Fruit fly (Drosophila melanogaster) whole organism, embryonic: ENCODE measurements around the gene Adat1.

Source experiments
- Antp ChIP-seq: fragments of 200-800 bp; sonication (Bioruptor generic); optimal IDR thresholded peaks from 3 replicates; lab custom pipeline; 2016; ENCODE audit warnings: missing biosample characterization, missing genetic modification characterization
- Atf-2 ChIP-seq: fragments of 200-800 bp; sonication (Bioruptor generic); optimal IDR thresholded peaks from 2 replicates; lab custom pipeline; 2016; ENCODE audit warnings: missing biosample characterization, missing genetic modification characterization
- Atf3 ChIP-seq: fragments of 200-800 bp; sonication (Bioruptor generic); optimal IDR thresholded peaks from 3 replicates; lab custom pipeline; 2016; ENCODE audit warnings: missing biosample characterization, missing genetic modification characterization
- CG10366 ChIP-seq: fragments of 200-800 bp; sonication (Bioruptor generic); IDR thresholded peaks from 2 replicates; pipeline ENCODE4 v1.3.6; 2022; ENCODE audit warnings: missing biosample characterization, missing genetic modification characterization
- CG10543 ChIP-seq: fragments of 200-800 bp; sonication (Bioruptor generic); optimal IDR thresholded peaks from 3 replicates; lab custom pipeline; 2017; ENCODE audit warnings: missing biosample characterization, mild to moderate bottlenecking, missing genetic modification characterization, moderate library complexity
- CG11085 ChIP-seq: fragments of 200-800 bp; sonication (Bioruptor generic); IDR thresholded peaks from 2 replicates; pipeline ENCODE4 v1.3.6; 2022; ENCODE audit warnings: missing biosample characterization, missing genetic modification characterization
- CG12104 ChIP-seq: fragments of 200-800 bp; sonication (Bioruptor generic); optimal IDR thresholded peaks from 3 replicates; lab custom pipeline; 2016; ENCODE audit warnings: missing biosample characterization, missing genetic modification characterization
- CG15269 ChIP-seq: fragments of 200-800 bp; sonication (Bioruptor generic); optimal IDR thresholded peaks from 2 replicates; lab custom pipeline; 2018; ENCODE audit warnings: missing biosample characterization, mild to moderate bottlenecking, missing genetic modification characterization, moderate library complexity
- CG16813 ChIP-seq: fragments of 200-800 bp; sonication (Bioruptor generic); IDR thresholded peaks from 3 replicates; pipeline ENCODE4 v1.3.6; 2022; ENCODE audit warnings: missing biosample characterization, missing genetic modification characterization; ENCODE audit not compliant: partially characterized antibody
- CG1792 ChIP-seq: fragments of 200-800 bp; sonication (Bioruptor generic); optimal IDR thresholded peaks from 2 replicates; lab custom pipeline; 2016; ENCODE audit warnings: missing biosample characterization, missing genetic modification characterization
- CG2202 ChIP-seq: fragments of 200-800 bp; sonication (Bioruptor generic); optimal IDR thresholded peaks from 2 replicates; lab custom pipeline; 2018; ENCODE audit warnings: missing biosample characterization, mild to moderate bottlenecking, missing genetic modification characterization
- CG3065 ChIP-seq: fragments of 200-800 bp; sonication (Bioruptor generic); optimal IDR thresholded peaks from 2 replicates; lab custom pipeline; 2016; ENCODE audit warnings: missing biosample characterization, missing genetic modification characterization
- CG32767 ChIP-seq: fragments of 200-800 bp; sonication (Bioruptor generic); IDR thresholded peaks from 2 replicates; pipeline ENCODE4 v1.3.6; 2022; ENCODE audit warnings: missing biosample characterization, missing genetic modification characterization
- CG3838 ChIP-seq: fragments of 200-800 bp; sonication (Bioruptor generic); optimal IDR thresholded peaks from 3 replicates; lab custom pipeline; 2016; ENCODE audit warnings: missing biosample characterization, missing genetic modification characterization
- CG8281 ChIP-seq: fragments of 200-800 bp; sonication (Bioruptor generic); optimal IDR thresholded peaks from 2 replicates; lab custom pipeline; 2018; ENCODE audit warnings: missing biosample characterization, mild to moderate bottlenecking, missing genetic modification characterization, moderate library complexity
- CG8478 ChIP-seq: fragments of >200 bp; optimal IDR thresholded peaks from 2 replicates; lab custom pipeline; 2018
- CG8765 ChIP-seq: fragments of 200-800 bp; sonication (Bioruptor generic); IDR thresholded peaks from 2 replicates; pipeline ENCODE4 v1.3.6; 2022; ENCODE audit warnings: missing biosample characterization, missing genetic modification characterization
- CG9932 ChIP-seq: fragments of 200-800 bp; sonication (Bioruptor generic); IDR thresholded peaks from 2 replicates; pipeline ENCODE4 v1.3.6; 2022; ENCODE audit warnings: missing biosample characterization, missing genetic modification characterization
- Dfd ChIP-seq, 2 experiments: fragments of >200 bp; optimal IDR thresholded peaks; 2 replicates each; lab custom pipeline; 2017; ENCODE audit warnings: missing biosample characterization in 2 of 2, missing genetic modification characterization in 2 of 2
- Ets65A ChIP-seq: fragments of 200-800 bp; sonication (Bioruptor generic); peaks from one replicate; lab custom pipeline; 2016; ENCODE audit warnings: missing biosample characterization, missing genetic modification characterization
- Gsc ChIP-seq: fragments of 200-800 bp; sonication (Bioruptor generic); IDR thresholded peaks from 2 replicates; pipeline ENCODE4 v1.3.6; 2022; ENCODE audit warnings: missing biosample characterization, missing genetic modification characterization
- Hand ChIP-seq: fragments of 200-800 bp; sonication (Bioruptor generic); optimal IDR thresholded peaks from 2 replicates; lab custom pipeline; 2017; ENCODE audit warnings: mild to moderate bottlenecking, missing biosample characterization, missing genetic modification reagents, missing genetic modification characterization
- Hr3 ChIP-seq: fragments of 200-800 bp; sonication (Bioruptor generic); optimal IDR thresholded peaks from 3 replicates; lab custom pipeline; 2016; ENCODE audit warnings: missing biosample characterization, missing genetic modification characterization
- Meics ChIP-seq: fragments of 200-800 bp; sonication (Bioruptor generic); optimal IDR thresholded peaks from 2 replicates; lab custom pipeline; 2017; ENCODE audit warnings: missing biosample characterization, mild to moderate bottlenecking, missing genetic modification characterization
- Scr ChIP-seq: fragments of 200-800 bp; sonication (Bioruptor generic); IDR thresholded peaks from 2 replicates; pipeline ENCODE4 v1.3.6; 2022; ENCODE audit warnings: missing biosample characterization, missing genetic modification characterization; ENCODE audit not compliant: partially characterized antibody
- TFAM ChIP-seq: fragments of 200-800 bp; sonication (Bioruptor generic); optimal IDR thresholded peaks from 2 replicates; lab custom pipeline; 2017; ENCODE audit warnings: missing biosample characterization, missing genetic modification characterization, inconsistent platforms
- Xbp1 ChIP-seq: fragments of 200-800 bp; sonication (Bioruptor generic); optimal IDR thresholded peaks from 3 replicates; lab custom pipeline; 2016; ENCODE audit warnings: missing biosample characterization, mild to moderate bottlenecking, missing genetic modification characterization
- YL-1 ChIP-seq: fragments of 200-800 bp; sonication (Bioruptor generic); optimal IDR thresholded peaks from 3 replicates; lab custom pipeline; 2017; ENCODE audit warnings: missing biosample characterization, mild to moderate bottlenecking, missing genetic modification characterization
- bab2 ChIP-seq: fragments of 200-800 bp; sonication (Bioruptor generic); optimal IDR thresholded peaks from 2 replicates; lab custom pipeline; 2016; ENCODE audit warnings: missing biosample characterization, missing genetic modification characterization
- chif ChIP-seq, 2 experiments: fragments of 200-800 bp; sonication (Bioruptor generic); optimal IDR thresholded peaks; 3 replicates each; lab custom pipeline; 2016; ENCODE audit warnings: missing biosample characterization in 2 of 2, missing genetic modification characterization in 2 of 2
- exex ChIP-seq: fragments of 200-800 bp; sonication (Bioruptor generic); optimal IDR thresholded peaks from 4 replicates; lab custom pipeline; 2018; ENCODE audit warnings: missing biosample characterization, mild to moderate bottlenecking, missing genetic modification characterization, moderate library complexity
- fd64A ChIP-seq: fragments of 200-800 bp; sonication (Bioruptor generic); optimal IDR thresholded peaks from 3 replicates; lab custom pipeline; 2018; ENCODE audit warnings: missing biosample characterization, mild to moderate bottlenecking, missing genetic modification characterization
- ham ChIP-seq: fragments of 200-800 bp; sonication (Bioruptor generic); IDR thresholded peaks from 2 replicates; pipeline ENCODE4 v1.3.6; 2022; ENCODE audit warnings: missing biosample characterization, missing genetic modification characterization
- hbn ChIP-seq: fragments of 200-800 bp; sonication (Bioruptor generic); IDR thresholded peaks from 2 replicates; pipeline ENCODE4 v1.3.6; 2022; ENCODE audit warnings: missing biosample characterization, missing genetic modification characterization; ENCODE audit not compliant: partially characterized antibody
- her ChIP-seq: fragments of 200-800 bp; sonication (Bioruptor generic); optimal IDR thresholded peaks from 2 replicates; lab custom pipeline; 2016; ENCODE audit warnings: missing biosample characterization, missing genetic modification characterization
- ind ChIP-seq: fragments of 200-800 bp; sonication (Bioruptor generic); optimal IDR thresholded peaks from 3 replicates; lab custom pipeline; 2016; ENCODE audit warnings: missing biosample characterization, missing genetic modification characterization
- inv ChIP-seq: fragments of 200-800 bp; sonication (Bioruptor generic); IDR thresholded peaks from 2 replicates; pipeline ENCODE4 v1.3.6; 2022; ENCODE audit warnings: missing biosample characterization, missing genetic modification characterization; ENCODE audit not compliant: partially characterized antibody
- kah ChIP-seq: fragments of 200-800 bp; sonication (Bioruptor generic); optimal IDR thresholded peaks from 2 replicates; lab custom pipeline; 2018; ENCODE audit warnings: missing biosample characterization, mild to moderate bottlenecking, missing genetic modification characterization
- maf-S ChIP-seq: fragments of 200-800 bp; sonication (Bioruptor generic); optimal IDR thresholded peaks from 2 replicates; lab custom pipeline; 2016; ENCODE audit warnings: missing biosample characterization, missing genetic modification characterization
- mld ChIP-seq: fragments of 200-800 bp; sonication (Bioruptor generic); IDR thresholded peaks from 3 replicates; pipeline ENCODE4 v1.3.6; 2022; ENCODE audit warnings: missing biosample characterization, missing genetic modification characterization; ENCODE audit not compliant: partially characterized antibody
- nom ChIP-seq: fragments of 200-800 bp; sonication (Bioruptor generic); optimal IDR thresholded peaks from 2 replicates; lab custom pipeline; 2017; ENCODE audit warnings: missing biosample characterization, missing genetic modification characterization, mild to moderate bottlenecking, moderate library complexity, missing genetic modification reagents
- org-1 ChIP-seq: fragments of 200-800 bp; sonication (Bioruptor generic); optimal IDR thresholded peaks from 2 replicates; lab custom pipeline; 2017; ENCODE audit warnings: missing biosample characterization, missing genetic modification characterization
- p53 ChIP-seq: fragments of 200-800 bp; sonication (Bioruptor generic); optimal IDR thresholded peaks from 2 replicates; lab custom pipeline; 2016; ENCODE audit warnings: missing biosample characterization, missing genetic modification characterization
- pan ChIP-seq, 4 experiments: fragments of >200 bp in 3 of 4; fragments of 200-800 bp in 1 of 4; sonication (Bioruptor generic) in 1 of 4; optimal IDR thresholded peaks in 3 of 4; IDR thresholded peaks in 1 of 4; 2 replicates each; pipeline versions ENCODE4 v1.3.6 to Lab custom; 2017 to 2022; ENCODE audit warnings: missing biosample characterization in 2 of 4, missing genetic modification characterization in 2 of 4, mixed read lengths in 1 of 4
- sima ChIP-seq: fragments of 200-800 bp; sonication (Bioruptor generic); optimal IDR thresholded peaks from 2 replicates; lab custom pipeline; 2016; ENCODE audit warnings: missing biosample characterization, missing genetic modification characterization
- sug ChIP-seq: fragments of 200-800 bp; optimal IDR thresholded peaks from 2 replicates; lab custom pipeline; 2019; ENCODE audit warnings: missing biosample characterization, mild to moderate bottlenecking, missing genetic modification characterization, moderate library complexity
- trh ChIP-seq: fragments of 200-800 bp; sonication (Bioruptor generic); optimal IDR thresholded peaks from 2 replicates; lab custom pipeline; 2016; ENCODE audit warnings: missing biosample characterization, missing genetic modification characterization
- zen2 ChIP-seq: fragments of 200-800 bp; sonication (Bioruptor generic); IDR thresholded peaks from 3 replicates; pipeline ENCODE4 v1.3.6; 2022; ENCODE audit warnings: missing biosample characterization, missing genetic modification characterization; ENCODE audit not compliant: partially characterized antibody

The Adat1 gene

DNA sequence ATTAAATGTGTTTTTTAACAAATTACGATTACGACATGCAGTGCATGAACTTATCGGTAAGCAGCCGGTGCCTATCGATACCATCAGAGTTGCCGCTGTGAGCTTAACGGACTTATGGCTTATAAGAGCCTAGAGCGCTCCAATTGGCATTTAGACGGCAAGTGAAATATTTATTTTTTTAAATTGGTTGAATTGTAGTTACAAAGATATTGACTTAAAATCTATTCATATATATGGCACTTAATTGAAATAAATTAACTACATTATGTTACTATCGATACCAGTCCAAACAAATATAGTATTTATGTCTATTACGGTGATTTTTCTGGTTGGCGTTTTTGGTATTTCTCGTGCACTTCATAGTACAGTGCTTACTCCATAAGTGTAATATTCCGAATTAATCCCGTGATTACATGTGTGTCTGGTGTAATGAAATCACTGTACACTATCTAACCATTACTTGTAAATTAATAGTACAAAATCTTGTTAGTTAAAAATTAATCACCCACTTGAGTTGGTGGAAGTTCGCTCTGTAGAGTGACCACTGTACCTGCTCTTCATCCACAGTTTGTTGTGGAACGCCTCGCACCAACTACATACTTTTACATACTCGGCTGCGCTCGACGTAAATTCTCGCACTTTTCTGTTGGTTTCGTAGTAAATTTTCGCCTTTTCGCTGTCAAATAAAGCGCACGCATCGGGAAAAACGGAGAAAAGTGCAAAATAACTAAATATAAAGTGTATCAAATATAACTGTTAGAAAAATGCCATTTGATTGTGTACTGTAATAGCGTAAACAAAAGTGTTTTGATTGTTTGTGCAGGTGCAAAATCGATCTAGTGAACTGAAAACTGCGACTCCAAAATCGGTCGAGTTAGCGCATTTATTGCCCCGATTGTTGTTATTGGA lies 24.0 kb upstream of the Adat1 start, which contains the start of the genes mRpS23 and CenG1A (continued):
- TF ChIP-seq CG2202 (tag; lab: Kevin White, UChicago) (peak; percentile 99), CG8478 (lab: Kevin White, UChicago) (no peak), Meics (GFP tag; lab: Kevin White, UChicago) (peak; percentile 100), CG3065 (GFP tag; lab: Kevin White, UChicago) (peak; percentile 100), Antp (GFP tag; lab: Kevin White, UChicago) (peak; percentile 100), kah (peak; percentile 99), CG1792 (GFP tag; lab: Kevin White, UChicago) (peak; percentile 99), chif (GFP tag; optimal IDR thresholded peaks at IDR 0.05; lab: Kevin White, UChicago) (peak; percentile 100), CG16813 (GFP tag; lab: Robert Waterston, UW) (peak; percentile 79), ham (GFP tag; lab: Robert Waterston, UW) (peak; percentile 100), maf-S (peak; percentile 100), bab2 (GFP tag; lab: Kevin White, UChicago) (peak; percentile 100), Dfd (GFP tag; optimal IDR thresholded peaks at IDR 0.05; lab: Kevin White, UChicago) (no peak), trh (peak; percentile 99), nom (GFP tag; lab: Kevin White, UChicago) (peak; percentile 99), Xbp1 (GFP tag; lab: Kevin White, UChicago) (peak; percentile 100), Gsc (GFP tag; lab: Robert Waterston, UW) (peak; percentile 99), her (peak; percentile 98), sima (GFP tag; lab: Kevin White, UChicago) (peak; percentile 98), CG32767 (GFP tag; lab: Robert Waterston, UW) (peak; percentile 100), sug (tag; lab: Kevin White, UChicago) (peak; percentile 99), pan (optimal IDR thresholded peaks at IDR 0.05; lab: Kevin White, UChicago) (no peak), pan (GFP tag; optimal IDR thresholded peaks at IDR 0.05 in 1 of 2, IDR thresholded peaks at IDR 0.05 in 1 of 2) (peak in 1 of 2 experiments; percentile 100), Ets65A (GFP tag; lab: Kevin White, UChicago) (peak; percentile 100), Scr (peak; percentile 89), CG9932 (peak; percentile 100), ind (peak; percentile 100), inv (GFP tag; lab: Robert Waterston, UW) (peak; percentile 77), p53 (GFP tag; lab: Kevin White, UChicago) (peak; percentile 99), CG3838 (peak; percentile 99), CG8281 (tag; lab: Kevin White, UChicago) (peak; percentile 96), CG10543 (GFP tag; lab: Kevin White, UChicago) (peak; percentile 99), fd64A (peak; percentile 100), TFAM (GFP tag; lab: Kevin White, UChicago) (peak; percentile 97), Atf3 (GFP tag; lab: Kevin White, UChicago) (peak; percentile 100), mld (peak; percentile 70; the same call in 2 of the 3 replicates), CG11085 (GFP tag; lab: Robert Waterston, UW) (peak; percentile 99), YL-1 (peak; percentile 99), CG8765 (GFP tag; lab: Robert Waterston, UW) (peak; percentile 100), zen2 (GFP tag; lab: Robert Waterston, UW) (no peak; the same call in 2 of the 3 replicates), org-1 (GFP tag; lab: Kevin White, UChicago) (peak; percentile 100), exex (tag; lab: Kevin White, UChicago) (peak; percentile 98), Hand (GFP tag; lab: Kevin White, UChicago) (peak; percentile 99), hbn (peak; percentile 79), CG10366 (GFP tag; lab: Robert Waterston, UW) (peak; percentile 100), Atf-2 (GFP tag; lab: Kevin White, UChicago) (peak; percentile 100), CG15269 (tag; lab: Kevin White, UChicago) (peak; percentile 100), CG12104 (GFP tag; lab: Kevin White, UChicago) (peak; percentile 99), Hr3 (GFP tag; lab: Kevin White, UChicago) (peak; percentile 100)
